Worm (Caenorhabditis elegans) whole organism, young adult: ENCODE measurements around the gene F41E6.12.

Source experiments
- T26A5.8 ChIP-seq: sonication (generic microtip); optimal IDR thresholded peaks from 2 replicates; lab custom pipeline; 2016; ENCODE audit warnings: missing genetic modification characterization, missing compliant biosample characterization
- ceh-27 ChIP-seq: fragments of 200-800 bp; sonication (Bioruptor generic); optimal IDR thresholded peaks from 2 replicates; lab custom pipeline; 2018; ENCODE audit warnings: mild to moderate bottlenecking, missing genetic modification characterization, moderate library complexity, missing compliant biosample characterization
- let-607 ChIP-seq, 2 experiments: fragments of 200-800 bp in 1 of 2; sonication (Bioruptor generic) in 1 of 2; sonication (generic microtip) in 1 of 2; optimal IDR thresholded peaks; 2 replicates each; lab custom pipeline; 2016 to 2018; ENCODE audit warnings: mild to moderate bottlenecking in 2 of 2, missing compliant biosample characterization in 2 of 2, missing genetic modification characterization in 2 of 2, moderate library complexity in 2 of 2, missing genotype in 1 of 2
- madf-3 ChIP-seq: fragments of 200-800 bp; sonication (Bioruptor generic); IDR thresholded peaks from 2 replicates; pipeline ENCODE4 v1.3.6; 2022; ENCODE audit warnings: missing genetic modification reagents, missing genetic modification characterization, missing compliant biosample characterization
- mes-4 ChIP-seq: sonication (generic microtip); optimal IDR thresholded peaks from 2 replicates; lab custom pipeline; 2016; ENCODE audit warnings: missing genotype, missing genetic modification characterization, missing compliant biosample characterization
- nhr-90 ChIP-seq: sonication (generic microtip); optimal IDR thresholded peaks from 2 replicates; lab custom pipeline; 2016; ENCODE audit warnings: missing genotype, mild to moderate bottlenecking, missing genetic modification characterization, missing compliant biosample characterization
- rec-8 ChIP-seq, 2 experiments: sonication (generic microtip); optimal IDR thresholded peaks; 2 replicates each; lab custom pipeline; 2016; ENCODE audit warnings: mild to moderate bottlenecking in 2 of 2, missing genetic modification characterization in 2 of 2, missing genetic modification reagents in 2 of 2, missing genotype in 2 of 2, missing biosample characterization in 1 of 2, missing compliant biosample characterization in 1 of 2, moderate library complexity in 1 of 2

F41E6.12 gene

ce11 chrV:8580961-8581360, 48.0 kb downstream of the F41E6.12 start, which contains the start of gene C10B5.1:
C10B5.1 (plus strand) TSS chrV:8581261.
- TF ChIP-seq mes-4 (tag; lab: Kevin White, UChicago) = no peak
- no peak for TF ChIP-seq nhr-90
- TF ChIP-seq madf-3 (GFP tag; lab: Robert Waterston, UW) = no peak
- TF ChIP-seq ceh-27 = no peak
- TF ChIP-seq T26A5.8 (tag; lab: Kevin White, UChicago) = no peak
- no peak for TF ChIP-seq let-607 (tag; optimal IDR thresholded peaks at IDR 0.05; lab: Kevin White, UChicago)
- TF ChIP-seq rec-8 (tag; optimal IDR thresholded peaks at IDR 0.05; lab: Kevin White, UChicago) = no peak
